Worm (Caenorhabditis elegans) whole organism, L4 larva: Measurements from ENCODE around the gene C14C11.4.

Source experiments
- F10B5.3 ChIP-seq: sonication (generic microtip); optimal IDR thresholded peaks from 2 replicates; lab custom pipeline; 2016; ENCODE audit warnings: mild to moderate bottlenecking, missing genetic modification characterization, missing compliant biosample characterization
- F26F4.8 ChIP-seq: fragments of 200-800 bp; sonication (Bioruptor generic); conservative IDR thresholded peaks from 2 replicates; pipeline ENCODE4 v1.3.6; 2022; ENCODE audit warnings: missing genetic modification characterization, missing compliant biosample characterization
- F44E2.7 ChIP-seq: fragments of 200-800 bp; sonication (Bioruptor generic); IDR thresholded peaks from 2 replicates; pipeline ENCODE4 v2.1.2; 2022; ENCODE audit warnings: missing genetic modification characterization, missing compliant biosample characterization
- F49E8.2 ChIP-seq: sonication (generic microtip); optimal IDR thresholded peaks from 2 replicates; lab custom pipeline; 2016; ENCODE audit warnings: missing compliant biosample characterization, mild to moderate bottlenecking, missing genetic modification characterization, borderline replicate concordance
- R02D3.7 ChIP-seq: fragments of 150-350 bp; sonication (generic microtip); optimal IDR thresholded peaks from 3 replicates; lab custom pipeline; 2014; ENCODE audit warnings: missing biosample characterization, missing genetic modification characterization
- T20F7.1 ChIP-seq: fragments of 200-800 bp; sonication (Bioruptor generic); optimal IDR thresholded peaks from 2 replicates; lab custom pipeline; 2018; ENCODE audit warnings: mild to moderate bottlenecking, missing genetic modification characterization, missing compliant biosample characterization
- Y5F2A.4 ChIP-seq: fragments of 200-800 bp; sonication (Bioruptor generic); optimal IDR thresholded peaks from 2 replicates; lab custom pipeline; 2018; ENCODE audit warnings: mild to moderate bottlenecking, missing genetic modification characterization, missing compliant biosample characterization
- Y75B8A.6 ChIP-seq: fragments of 200-800 bp; sonication (Bioruptor generic); IDR thresholded peaks from 2 replicates; pipeline ENCODE4 v1.3.6; 2022; ENCODE audit warnings: missing genetic modification reagents, missing genetic modification characterization, missing compliant biosample characterization
- aha-1 ChIP-seq: fragments of 150-350 bp; peaks from one replicate; lab custom pipeline; 2014; ENCODE audit warnings: missing biosample characterization, missing genetic modification characterization
- ama-1 ChIP-seq: fragments of 150-350 bp; optimal IDR thresholded peaks from 2 replicates; lab custom pipeline; 2014; ENCODE audit warnings: inconsistent platforms, mixed read lengths
- arid-1 ChIP-seq: fragments of 200-800 bp; sonication (Bioruptor generic); conservative IDR thresholded peaks from 2 replicates; pipeline ENCODE4 v1.3.6; 2022; ENCODE audit warnings: missing genetic modification reagents, missing genetic modification characterization, missing compliant biosample characterization
- ceh-32 ChIP-seq: sonication (generic microtip); optimal IDR thresholded peaks from 2 replicates; lab custom pipeline; 2016; ENCODE audit warnings: mild to moderate bottlenecking, missing genetic modification characterization, missing compliant biosample characterization; ENCODE audit not compliant: poor library complexity
- ceh-44 ChIP-seq: fragments of 200-800 bp; sonication (Bioruptor generic); IDR thresholded peaks from 2 replicates; pipeline ENCODE4 v1.3.6; 2022; ENCODE audit warnings: missing genetic modification reagents, missing genetic modification characterization, missing compliant biosample characterization
- cey-2 ChIP-seq: sonication (generic microtip); optimal IDR thresholded peaks from 3 replicates; lab custom pipeline; 2017; ENCODE audit warnings: missing genetic modification characterization, mild to moderate bottlenecking, missing compliant biosample characterization, antibody characterized with exemption, borderline replicate concordance; ENCODE audit not compliant: insufficient read depth
- ctbp-1 ChIP-seq: fragments of 200-800 bp; sonication (Bioruptor generic); IDR thresholded peaks from 2 replicates; pipeline ENCODE4 v1.3.6; 2022; ENCODE audit warnings: missing genetic modification reagents, missing genetic modification characterization, missing compliant biosample characterization
- daf-19 ChIP-seq: fragments of 200-800 bp; sonication (Bioruptor generic); conservative IDR thresholded peaks from 2 replicates; pipeline ENCODE4 v1.3.6; 2022; ENCODE audit warnings: missing genetic modification characterization, missing compliant biosample characterization
- duxl-1 ChIP-seq: sonication (generic microtip); optimal IDR thresholded peaks from 2 replicates; lab custom pipeline; 2016; ENCODE audit warnings: mild to moderate bottlenecking, missing genetic modification characterization, moderate library complexity, missing compliant biosample characterization; ENCODE audit not compliant: poor library complexity
- egl-43 ChIP-seq: fragments of 200-800 bp; sonication (Bioruptor generic); IDR thresholded peaks from 2 replicates; pipeline ENCODE4 v1.3.6; 2022; ENCODE audit warnings: missing genetic modification reagents, missing genetic modification characterization, missing compliant biosample characterization
- gei-8 ChIP-seq: fragments of 200-800 bp; sonication (Bioruptor generic); optimal IDR thresholded peaks from 2 replicates; lab custom pipeline; 2018; ENCODE audit warnings: mild to moderate bottlenecking, missing genetic modification characterization, missing compliant biosample characterization
- hif-1 ChIP-seq, 2 experiments: sonication (generic microtip); optimal IDR thresholded peaks; 2 replicates each; lab custom pipeline; 2016 to 2017; ENCODE audit warnings: missing compliant biosample characterization in 2 of 2, missing genetic modification characterization in 2 of 2, missing genetic modification reagents in 2 of 2, missing genotype in 2 of 2, mild to moderate bottlenecking in 1 of 2
- hlh-11 ChIP-seq: fragments of 200-800 bp; sonication (Bioruptor generic); optimal IDR thresholded peaks from 2 replicates; lab custom pipeline; 2018; ENCODE audit warnings: mild to moderate bottlenecking, missing genetic modification characterization, missing compliant biosample characterization
- hlh-30 ChIP-seq: sonication (generic microtip); optimal IDR thresholded peaks from 2 replicates; lab custom pipeline; 2017; ENCODE audit warnings: antibody characterized with exemption, mild to moderate bottlenecking, missing genetic modification characterization, missing compliant biosample characterization; ENCODE audit not compliant: insufficient read depth
- jun-1 ChIP-seq: fragments of 150-350 bp; optimal IDR thresholded peaks from 2 replicates; lab custom pipeline; 2014; ENCODE audit warnings: missing biosample characterization, missing genetic modification reagents, missing genetic modification characterization
- lim-7 ChIP-seq: fragments of 200-800 bp; sonication (Bioruptor generic); IDR thresholded peaks from 2 replicates; pipeline ENCODE4 v1.3.6; 2022; ENCODE audit warnings: missing genetic modification characterization, missing compliant biosample characterization
- lin-13 ChIP-seq: fragments of 150-350 bp; optimal IDR thresholded peaks from 2 replicates; lab custom pipeline; 2014; ENCODE audit warnings: missing biosample characterization, missing genetic modification reagents, missing genetic modification characterization
- lin-29 ChIP-seq: fragments of 200-800 bp; sonication (Bioruptor generic); IDR thresholded peaks from 2 replicates; pipeline ENCODE4 v1.3.6; 2022; ENCODE audit warnings: missing genetic modification reagents, missing genetic modification characterization, missing compliant biosample characterization
- lin-39 ChIP-seq: fragments of 150-350 bp; optimal IDR thresholded peaks from 2 replicates; lab custom pipeline; 2014; ENCODE audit warnings: missing biosample characterization, missing genetic modification reagents, missing genetic modification characterization
- madf-5 ChIP-seq, 2 experiments: fragments of 200-800 bp; sonication (Bioruptor generic); IDR thresholded peaks; 2 replicates each; pipeline ENCODE4 v1.3.6; 2022; ENCODE audit warnings: missing compliant biosample characterization in 2 of 2, missing genetic modification characterization in 2 of 2
- mdt-29 ChIP-seq: fragments of 200-800 bp; sonication (Bioruptor generic); IDR thresholded peaks from 2 replicates; pipeline ENCODE4 v1.3.6; 2022; ENCODE audit warnings: missing genetic modification reagents, missing genetic modification characterization, missing compliant biosample characterization
- nhr-237 ChIP-seq: sonication (generic microtip); optimal IDR thresholded peaks from 2 replicates; lab custom pipeline; 2017; ENCODE audit warnings: missing biosample characterization, missing genetic modification characterization
- nhr-25 ChIP-seq: sonication (generic microtip); optimal IDR thresholded peaks from 2 replicates; lab custom pipeline; 2017; ENCODE audit warnings: missing genetic modification characterization, mild to moderate bottlenecking, missing compliant biosample characterization, antibody characterized with exemption, moderate library complexity, borderline replicate concordance; ENCODE audit not compliant: insufficient read depth
- rbr-2 ChIP-seq: sonication (generic microtip); optimal IDR thresholded peaks from 2 replicates; lab custom pipeline; 2016; ENCODE audit warnings: missing genotype, missing genetic modification characterization, missing compliant biosample characterization
- saeg-2 ChIP-seq: fragments of 200-800 bp; sonication (Bioruptor generic); IDR thresholded peaks from 2 replicates; pipeline ENCODE4 v1.3.6; 2022; ENCODE audit warnings: missing genetic modification reagents, missing genetic modification characterization, missing compliant biosample characterization
- sdz-12 ChIP-seq: fragments of 200-800 bp; sonication (Bioruptor generic); optimal IDR thresholded peaks from 2 replicates; lab custom pipeline; 2018; ENCODE audit warnings: mild to moderate bottlenecking, missing genetic modification characterization, missing compliant biosample characterization
- skn-1 ChIP-seq: fragments of 150-350 bp; optimal IDR thresholded peaks from 2 replicates; lab custom pipeline; 2014; ENCODE audit warnings: missing biosample characterization, missing genetic modification characterization
- snpc-1.2 ChIP-seq: fragments of 200-800 bp; sonication (Bioruptor generic); IDR thresholded peaks from 2 replicates; pipeline ENCODE4 v1.3.6; 2022; ENCODE audit warnings: missing genetic modification reagents, missing genetic modification characterization, missing compliant biosample characterization
- snpc-4 ChIP-seq: fragments of 150-350 bp; optimal IDR thresholded peaks from 2 replicates; lab custom pipeline; 2014; ENCODE audit warnings: missing biosample characterization, missing genetic modification characterization
- spr-1 ChIP-seq: sonication (generic microtip); optimal IDR thresholded peaks from 2 replicates; lab custom pipeline; 2016; ENCODE audit warnings: mild to moderate bottlenecking, missing genetic modification characterization, missing compliant biosample characterization
- tra-1 ChIP-seq: fragments of 200-800 bp; sonication (Bioruptor generic); IDR thresholded peaks from 2 replicates; pipeline ENCODE4 v1.3.6; 2022; ENCODE audit warnings: missing genetic modification reagents, missing genetic modification characterization, missing compliant biosample characterization
- unc-130 ChIP-seq: sonication (generic microtip); optimal IDR thresholded peaks from 2 replicates; lab custom pipeline; 2016; ENCODE audit warnings: missing genetic modification reagents, missing genetic modification characterization, missing compliant biosample characterization
- unc-62 ChIP-seq, 3 experiments: fragments of 150-350 bp in 1 of 3; sonication (generic microtip); optimal IDR thresholded peaks in 2 of 3; peaks in 1 of 3; 1 replicate in 1 of 3; 2 replicates in 2 of 3; lab custom pipeline; 2014 to 2017; ENCODE audit warnings: missing biosample characterization in 3 of 3, missing genetic modification characterization in 3 of 3, missing genetic modification reagents in 3 of 3, missing genotype in 1 of 3
- zip-11 ChIP-seq: fragments of 200-800 bp; sonication (Bioruptor generic); IDR thresholded peaks from 2 replicates; pipeline ENCODE4 v1.3.6; 2022; ENCODE audit warnings: missing genetic modification characterization, missing compliant biosample characterization
- ztf-11 ChIP-seq: fragments of 150-350 bp; optimal IDR thresholded peaks from 2 replicates; lab custom pipeline; 2014; ENCODE audit warnings: missing biosample characterization, missing genetic modification characterization
- ztf-7 ChIP-seq: fragments of 150-350 bp; optimal IDR thresholded peaks from 2 replicates; lab custom pipeline; 2014; ENCODE audit warnings: missing biosample characterization, missing genetic modification characterization

The C14C11.4 gene

ce11 chrV:5667337-5667736 is 19.9 kb downstream of the C14C11.4 start (continued):
- TF ChIP-seq cey-2 (tag; lab: Kevin White, UChicago) (no peak), nhr-237 (tag; lab: Kevin White, UChicago) (no peak), sdz-12 (GFP tag; lab: Kevin White, UChicago) (peak; percentile 63), tra-1 (GFP tag; lab: Robert Waterston, UW) (peak; percentile 83), F49E8.2 (tag; lab: Kevin White, UChicago) (peak; percentile 81), lim-7 (peak; percentile 98), ztf-11 (no peak), lin-29 (GFP tag; lab: Robert Waterston, UW) (peak; percentile 76), snpc-1.2 (peak; percentile 88), daf-19 (GFP tag; lab: Robert Waterston, UW) (peak; percentile 92), arid-1 (peak; percentile 95), R02D3.7 (tag; lab: Kevin White, UChicago) (no peak), egl-43 (GFP tag; lab: Robert Waterston, UW) (peak; percentile 86), zip-11 (GFP tag; lab: Robert Waterston, UW) (peak; percentile 84; the same call in 1 of the 2 replicates), spr-1 (tag; lab: Kevin White, UChicago) (peak; percentile 73), ztf-7 (no peak), F10B5.3 (tag; lab: Kevin White, UChicago) (no peak), ceh-32 (no peak), Y5F2A.4 (GFP tag; lab: Kevin White, UChicago) (peak; percentile 88), F26F4.8 (GFP tag; lab: Robert Waterston, UW) (peak; percentile 93), nhr-25 (tag; lab: Kevin White, UChicago) (no peak), lin-13 (GFP tag; lab: Kevin White, UChicago) (peak; percentile 29), gei-8 (GFP tag; lab: Kevin White, UChicago) (peak; percentile 62), skn-1 (no peak), Y75B8A.6 (GFP tag; lab: Robert Waterston, UW) (peak; percentile 86; the same call in 1 of the 2 replicates), lin-39 (no peak), hlh-30 (tag; lab: Kevin White, UChicago) (peak; percentile 14), T20F7.1 (no peak), duxl-1 (tag; lab: Kevin White, UChicago) (peak; percentile 88), hif-1 (tag; optimal IDR thresholded peaks at IDR 0.05; lab: Kevin White, UChicago) (peak in 1 of 2 experiments; percentile 47), F44E2.7 (GFP tag; lab: Robert Waterston, UW) (peak; percentile 97), ctbp-1 (peak; percentile 85), snpc-4 (tag; lab: Kevin White, UChicago) (no peak), unc-130 (GFP tag; lab: Kevin White, UChicago) (peak; percentile 43), ama-1 (lab: Kevin White, UChicago) (no peak), hlh-11 (tag; lab: Kevin White, UChicago) (no peak), aha-1 (peak; percentile 71), saeg-2 (GFP tag; lab: Robert Waterston, UW) (peak; percentile 47; the same call in 1 of the 2 replicates), ceh-44 (GFP tag; lab: Robert Waterston, UW) (no peak), mdt-29 (peak; percentile 72), madf-5 (GFP tag; IDR thresholded peaks at IDR 0.05; lab: Robert Waterston, UW) (peak; percentile 68 to 100; a peak in 3 of 4 replicates)

ce11 chrV:5668968-5669367 is 21.6 kb downstream of the C14C11.4 start:
- TF ChIP-seq rbr-2: no peak
- peak in 1 of 2 experiments; percentile 55 for TF ChIP-seq unc-62 (GFP tag; optimal IDR thresholded peaks at IDR 0.05 in 1 of 2; lab: Kevin White, UChicago)
- TF ChIP-seq unc-62 (tag; optimal IDR thresholded peaks at IDR 0.05; lab: Kevin White, UChicago): no peak
- TF ChIP-seq jun-1 (tag; lab: Kevin White, UChicago): no peak
